Fruit fly (Drosophila melanogaster) whole organism, embryonic: ENCODE data around the gene Smu1.
A peak's percentile ranks its signal among the peaks of the same experiment; 100 is the strongest.

ENCODE experiments used
- Atf-2 ChIP-seq: fragments of 200-800 bp; sonication (Bioruptor generic); optimal IDR thresholded peaks from 2 replicates; lab custom pipeline; 2016; ENCODE audit warnings: missing biosample characterization, missing genetic modification characterization
- Atf6 ChIP-seq: fragments of 200-800 bp; sonication (Bioruptor generic); IDR thresholded peaks from 2 replicates; pipeline ENCODE4 v1.3.6; 2022; ENCODE audit warnings: missing biosample characterization, missing genetic modification characterization
- CG10147 ChIP-seq: fragments of 200-800 bp; sonication (Bioruptor generic); optimal IDR thresholded peaks from 2 replicates; lab custom pipeline; 2019; ENCODE audit warnings: missing biosample characterization, mild to moderate bottlenecking, missing genetic modification characterization, moderate library complexity
- CG10209 ChIP-seq: fragments of 200-800 bp; sonication (Bioruptor generic); optimal IDR thresholded peaks from 3 replicates; lab custom pipeline; 2017; ENCODE audit warnings: missing biosample characterization, mild to moderate bottlenecking, missing genetic modification characterization, missing genetic modification reagents
- CG11695 ChIP-seq: fragments of 200-800 bp; sonication (Bioruptor generic); IDR thresholded peaks from 3 replicates; pipeline ENCODE4 v1.3.6; 2022; ENCODE audit warnings: missing biosample characterization, missing genetic modification characterization
- CG12942 ChIP-seq: fragments of 200-800 bp; sonication (Bioruptor generic); optimal IDR thresholded peaks from 3 replicates; lab custom pipeline; 2016; ENCODE audit warnings: missing biosample characterization, missing genetic modification characterization
- CG17186 ChIP-seq: fragments of 200-800 bp; sonication (Bioruptor generic); optimal IDR thresholded peaks from 3 replicates; lab custom pipeline; 2017; ENCODE audit warnings: missing biosample characterization, missing genetic modification reagents, missing genetic modification characterization
- CG4282 ChIP-seq: fragments of 200-800 bp; sonication (Bioruptor generic); optimal IDR thresholded peaks from 2 replicates; lab custom pipeline; 2016; ENCODE audit warnings: missing biosample characterization, missing genetic modification characterization
- CG4820 ChIP-seq: fragments of 200-800 bp; sonication (Bioruptor generic); optimal IDR thresholded peaks from 3 replicates; lab custom pipeline; 2016; ENCODE audit warnings: missing biosample characterization, missing genetic modification characterization
- CG7839 ChIP-seq: fragments of 200-800 bp; sonication (Bioruptor generic); optimal IDR thresholded peaks from 3 replicates; lab custom pipeline; 2018; ENCODE audit warnings: missing biosample characterization, mild to moderate bottlenecking, missing genetic modification characterization, moderate library complexity
- CG7987 ChIP-seq: fragments of 200-800 bp; sonication (Bioruptor generic); optimal IDR thresholded peaks from 2 replicates; lab custom pipeline; 2018; ENCODE audit warnings: missing biosample characterization, mild to moderate bottlenecking, missing genetic modification characterization, moderate library complexity
- CG9876 ChIP-seq: fragments of 200-800 bp; sonication (Bioruptor generic); optimal IDR thresholded peaks from 2 replicates; lab custom pipeline; 2016; ENCODE audit warnings: missing biosample characterization, missing genetic modification characterization
- Deaf1 ChIP-seq: fragments of 200-800 bp; optimal IDR thresholded peaks from 3 replicates; lab custom pipeline; 2019; ENCODE audit warnings: missing biosample characterization, mild to moderate bottlenecking, missing genetic modification characterization, moderate library complexity
- Dfd ChIP-seq, 2 experiments: fragments of >200 bp; optimal IDR thresholded peaks; 2 replicates each; lab custom pipeline; 2017; ENCODE audit warnings: missing biosample characterization in 2 of 2, missing genetic modification characterization in 2 of 2
- Dll ChIP-seq: fragments of 200-800 bp; sonication (Bioruptor generic); IDR thresholded peaks from 4 replicates; pipeline ENCODE4 v1.3.6; 2022; ENCODE audit warnings: missing biosample characterization, missing genetic modification characterization; ENCODE audit not compliant: partially characterized antibody
- Elba2 ChIP-seq: fragments of 200-800 bp; sonication (Bioruptor generic); optimal IDR thresholded peaks from 3 replicates; lab custom pipeline; 2016; ENCODE audit warnings: missing biosample characterization, missing genetic modification characterization
- Gug ChIP-seq: fragments of 200-800 bp; sonication (Bioruptor generic); IDR thresholded peaks from 4 replicates; pipeline ENCODE4 v1.3.6; 2022; ENCODE audit warnings: missing biosample characterization, missing genetic modification characterization
- Hmx ChIP-seq: fragments of 200-800 bp; sonication (Bioruptor generic); optimal IDR thresholded peaks from 2 replicates; lab custom pipeline; 2016; ENCODE audit warnings: missing biosample characterization, missing genetic modification characterization
- NC2β ChIP-seq: fragments of 200-800 bp; sonication (Bioruptor generic); optimal IDR thresholded peaks from 2 replicates; lab custom pipeline; 2016; ENCODE audit warnings: missing biosample characterization, missing genetic modification characterization
- Optix ChIP-seq: fragments of 200-800 bp; sonication (Bioruptor generic); IDR thresholded peaks from 3 replicates; pipeline ENCODE4 v1.3.6; 2022; ENCODE audit warnings: missing biosample characterization, missing genetic modification characterization
- Rfx ChIP-seq: fragments of 200-800 bp; sonication (Bioruptor generic); IDR thresholded peaks from 2 replicates; pipeline ENCODE4 v1.3.6; 2022; ENCODE audit warnings: missing biosample characterization, missing genetic modification characterization
- Side ChIP-seq: fragments of 200-800 bp; sonication (Bioruptor generic); optimal IDR thresholded peaks from 2 replicates; lab custom pipeline; 2016; ENCODE audit warnings: missing biosample characterization, missing genetic modification characterization
- Tbp ChIP-seq: fragments of >200 bp; optimal IDR thresholded peaks from 2 replicates; lab custom pipeline; 2018; ENCODE audit warnings: missing biosample characterization, missing genetic modification characterization
- Usf ChIP-seq: fragments of 200-800 bp; sonication (Bioruptor generic); optimal IDR thresholded peaks from 2 replicates; lab custom pipeline; 2017; ENCODE audit warnings: missing genotype, missing biosample characterization, missing genetic modification characterization
- ab ChIP-seq: fragments of 200-800 bp; sonication (Bioruptor generic); optimal IDR thresholded peaks from 2 replicates; lab custom pipeline; 2016; ENCODE audit warnings: missing biosample characterization, missing genetic modification characterization
- cas ChIP-seq: fragments of 200-800 bp; sonication (Bioruptor generic); IDR thresholded peaks from 2 replicates; pipeline ENCODE4 v1.3.6; 2022; ENCODE audit warnings: missing biosample characterization, missing genetic modification characterization
- dmrt11E ChIP-seq: fragments of 200-800 bp; sonication (Bioruptor generic); optimal IDR thresholded peaks from 3 replicates; lab custom pipeline; 2018; ENCODE audit warnings: missing biosample characterization, mild to moderate bottlenecking, missing genetic modification characterization, moderate library complexity
- dmrt99B ChIP-seq: fragments of 200-800 bp; sonication (Bioruptor generic); optimal IDR thresholded peaks from 2 replicates; lab custom pipeline; 2018; ENCODE audit warnings: missing biosample characterization, mild to moderate bottlenecking, missing genetic modification characterization, moderate library complexity
- ewg ChIP-seq: fragments of 200-800 bp; sonication (Bioruptor generic); optimal IDR thresholded peaks from 3 replicates; lab custom pipeline; 2017; ENCODE audit warnings: mild to moderate bottlenecking, missing biosample characterization, missing genetic modification reagents, missing genetic modification characterization
- fd102C ChIP-seq: fragments of 200-800 bp; sonication (Bioruptor generic); optimal IDR thresholded peaks from 2 replicates; lab custom pipeline; 2018; ENCODE audit warnings: missing biosample characterization, mild to moderate bottlenecking, missing genetic modification characterization, moderate library complexity
- fd3F ChIP-seq: fragments of 200-800 bp; sonication (Bioruptor generic); optimal IDR thresholded peaks from 2 replicates; lab custom pipeline; 2018; ENCODE audit warnings: missing biosample characterization, mild to moderate bottlenecking, missing genetic modification characterization, moderate library complexity
- gcm2 ChIP-seq: fragments of 200-800 bp; sonication (Bioruptor generic); optimal IDR thresholded peaks from 2 replicates; lab custom pipeline; 2016; ENCODE audit warnings: missing biosample characterization, missing genetic modification characterization
- h ChIP-seq: fragments of >200 bp; optimal IDR thresholded peaks from 2 replicates; lab custom pipeline; 2017
- insv ChIP-seq, 2 experiments: fragments of 200-800 bp; sonication (Bioruptor generic); optimal IDR thresholded peaks; 3 replicates each; lab custom pipeline; 2016 to 2018; ENCODE audit warnings: missing biosample characterization in 2 of 2, missing genetic modification characterization in 2 of 2
- lbe ChIP-seq: fragments of 200-800 bp; sonication (Bioruptor generic); optimal IDR thresholded peaks from 2 replicates; lab custom pipeline; 2016; ENCODE audit warnings: missing biosample characterization, mild to moderate bottlenecking, missing genetic modification characterization
- maf-S ChIP-seq: fragments of 200-800 bp; sonication (Bioruptor generic); optimal IDR thresholded peaks from 2 replicates; lab custom pipeline; 2016; ENCODE audit warnings: missing biosample characterization, missing genetic modification characterization
- mam ChIP-seq: fragments of 200-800 bp; sonication (Bioruptor generic); optimal IDR thresholded peaks from 3 replicates; lab custom pipeline; 2016; ENCODE audit warnings: missing biosample characterization, missing genetic modification characterization
- nerfin-2 ChIP-seq: fragments of 200-800 bp; sonication (Bioruptor generic); IDR thresholded peaks from 2 replicates; pipeline ENCODE4 v1.3.6; 2022; ENCODE audit warnings: missing biosample characterization, missing genetic modification characterization; ENCODE audit not compliant: partially characterized antibody
- nmo ChIP-seq: fragments of 200-800 bp; sonication (Bioruptor generic); optimal IDR thresholded peaks from 2 replicates; lab custom pipeline; 2018; ENCODE audit warnings: missing biosample characterization, mild to moderate bottlenecking, missing genetic modification characterization, moderate library complexity
- nom ChIP-seq: fragments of 200-800 bp; sonication (Bioruptor generic); optimal IDR thresholded peaks from 2 replicates; lab custom pipeline; 2017; ENCODE audit warnings: missing biosample characterization, missing genetic modification characterization, mild to moderate bottlenecking, moderate library complexity, missing genetic modification reagents
- org-1 ChIP-seq: fragments of 200-800 bp; sonication (Bioruptor generic); optimal IDR thresholded peaks from 2 replicates; lab custom pipeline; 2017; ENCODE audit warnings: missing biosample characterization, missing genetic modification characterization
- pfk ChIP-seq: fragments of 200-800 bp; sonication (Bioruptor generic); optimal IDR thresholded peaks from 2 replicates; lab custom pipeline; 2018; ENCODE audit warnings: missing biosample characterization, mild to moderate bottlenecking, missing genetic modification characterization, moderate library complexity
- sisA ChIP-seq: fragments of 200-800 bp; sonication (Bioruptor generic); IDR thresholded peaks from 2 replicates; pipeline ENCODE4 v1.3.6; 2022; ENCODE audit warnings: missing biosample characterization, missing genetic modification characterization
- tgo ChIP-seq: fragments of 200-800 bp; sonication (Bioruptor generic); IDR thresholded peaks from 3 replicates; pipeline ENCODE4 v1.3.6; 2022; ENCODE audit warnings: missing biosample characterization, missing genetic modification characterization
- tin ChIP-seq: fragments of 200-800 bp; sonication (Bioruptor generic); optimal IDR thresholded peaks from 3 replicates; lab custom pipeline; 2016; ENCODE audit warnings: missing biosample characterization, missing genetic modification characterization
- toy ChIP-seq: fragments of 200-800 bp; sonication (Bioruptor generic); IDR thresholded peaks from 2 replicates; pipeline ENCODE4 v1.3.6; 2022; ENCODE audit warnings: missing biosample characterization, missing genetic modification characterization
- trem ChIP-seq: fragments of 200-800 bp; optimal IDR thresholded peaks from 3 replicates; lab custom pipeline; 2019; ENCODE audit warnings: missing biosample characterization, mild to moderate bottlenecking, missing genetic modification characterization, moderate library complexity
- unpg ChIP-seq: fragments of 200-800 bp; sonication (Bioruptor generic); optimal IDR thresholded peaks from 3 replicates; lab custom pipeline; 2018; ENCODE audit warnings: missing biosample characterization, mild to moderate bottlenecking, missing genetic modification characterization, moderate library complexity
- usp ChIP-seq: fragments of >200 bp; optimal IDR thresholded peaks from 2 replicates; lab custom pipeline; 2017; ENCODE audit warnings: missing biosample characterization, missing genetic modification characterization
- vnd ChIP-seq: fragments of 200-800 bp; sonication (Bioruptor generic); IDR thresholded peaks from 3 replicates; pipeline ENCODE4 v1.3.6; 2022; ENCODE audit warnings: missing biosample characterization, missing genetic modification characterization; ENCODE audit not compliant: partially characterized antibody

Smu1 gene

dm6 chr3R:18983614-18984185 is 2.6 kb upstream of the Smu1 start, which contains the start of the genes snRNP-U1-C and gukh (continued):
- no peak for TF ChIP-seq h (lab: Kevin White, UChicago)
- peak; percentile 46 for TF ChIP-seq ewg (GFP tag; lab: Kevin White, UChicago)
- peak; percentile 79 for TF ChIP-seq nmo (GFP tag; lab: Kevin White, UChicago)
- TF ChIP-seq CG7987 (GFP tag; lab: Kevin White, UChicago): peak; percentile 32
- TF ChIP-seq toy (GFP tag; lab: Robert Waterston, UW): 0 out of 2 replicates have a peak, but pooled peaks have one; percentile 33
- peak; percentile 22 for TF ChIP-seq Elba2 (GFP tag; lab: Kevin White, UChicago)
- TF ChIP-seq fd102C (GFP tag; lab: Kevin White, UChicago): no peak
- no peak for TF ChIP-seq ab
- TF ChIP-seq Atf6 (GFP tag; lab: Robert Waterston, UW): peak; percentile 88
- peak; percentile 85 for TF ChIP-seq trem
- peak; percentile 72 for TF ChIP-seq Deaf1 (tag; lab: Kevin White, UChicago)
- TF ChIP-seq Tbp (GFP tag; lab: Kevin White, UChicago): no peak
- no peak for TF ChIP-seq usp (GFP tag; lab: Kevin White, UChicago)
- peak; percentile 73 for TF ChIP-seq tin (GFP tag; lab: Kevin White, UChicago)
- TF ChIP-seq CG10147: peak; percentile 54
- TF ChIP-seq cas (GFP tag; lab: Robert Waterston, UW): peak; percentile 84
- peak; percentile 39 for TF ChIP-seq CG4820 (GFP tag; lab: Kevin White, UChicago)
- TF ChIP-seq Atf-2 (GFP tag; lab: Kevin White, UChicago): no peak
- peak; percentile 75 for TF ChIP-seq dmrt99B (tag; lab: Kevin White, UChicago)
- peak; percentile 25 for TF ChIP-seq Side (GFP tag; lab: Kevin White, UChicago)
- peak; percentile 9 for TF ChIP-seq CG17186
- TF ChIP-seq pfk (GFP tag; lab: Kevin White, UChicago): peak; percentile 6
- no peak for TF ChIP-seq maf-S (GFP tag; lab: Kevin White, UChicago)
- peak; percentile 87 for TF ChIP-seq lbe
- peak; percentile 85; the same call in 2 of the 3 replicates for TF ChIP-seq tgo (GFP tag; lab: Robert Waterston, UW)
- no peak for TF ChIP-seq Hmx (GFP tag; lab: Kevin White, UChicago)
- TF ChIP-seq nom (GFP tag; lab: Kevin White, UChicago): peak; percentile 45
- TF ChIP-seq dmrt11E (tag; lab: Kevin White, UChicago): peak; percentile 72
- TF ChIP-seq nerfin-2 (GFP tag; lab: Robert Waterston, UW): 0 out of 2 replicates have a peak, but pooled peaks have one; percentile 29
- TF ChIP-seq Dll: peak; percentile 84
- peak; percentile 30 for TF ChIP-seq gcm2 (GFP tag; lab: Kevin White, UChicago)
- TF ChIP-seq NC2β: peak; percentile 38
- TF ChIP-seq org-1 (GFP tag; lab: Kevin White, UChicago): peak; percentile 42
- TF ChIP-seq Gug (GFP tag; lab: Robert Waterston, UW): peak; percentile 62
- TF ChIP-seq Optix (GFP tag; lab: Robert Waterston, UW): peak; percentile 86
- peak; percentile 83 for TF ChIP-seq CG12942
- TF ChIP-seq CG9876 (GFP tag; lab: Kevin White, UChicago): no peak
- TF ChIP-seq CG4282: peak; percentile 66
- peak; percentile 68 for TF ChIP-seq sisA
- peak in 1 of 2 experiments; percentile 71 for TF ChIP-seq insv (GFP tag; optimal IDR thresholded peaks at IDR 0.05; lab: Kevin White, UChicago)
- TF ChIP-seq unpg (GFP tag; lab: Kevin White, UChicago): peak; percentile 87
- TF ChIP-seq Rfx: peak; percentile 90
- TF ChIP-seq CG10209: peak; percentile 78
- peak; percentile 31 for TF ChIP-seq mam (GFP tag; lab: Kevin White, UChicago)
- TF ChIP-seq fd3F: peak; percentile 81
- TF ChIP-seq CG7839 (tag; lab: Kevin White, UChicago): peak; percentile 82
- no peak; the same call in 1 of the 3 replicates for TF ChIP-seq vnd
- TF ChIP-seq CG11695 (GFP tag; lab: Robert Waterston, UW): peak; percentile 85
- TF ChIP-seq Dfd (GFP tag; optimal IDR thresholded peaks at IDR 0.05; lab: Kevin White, UChicago): no peak
- peak; percentile 14 for TF ChIP-seq Usf (GFP tag; lab: Kevin White, UChicago)
